Worm (Caenorhabditis elegans) whole organism, early embryonic: ENCODE measurements around the gene eppl-1.

Experiments
- F13C5.2 ChIP-seq: sonication (generic microtip); optimal IDR thresholded peaks from 2 replicates; lab custom pipeline; 2017; ENCODE audit warnings: mild to moderate bottlenecking, missing genetic modification characterization, inconsistent platforms, missing compliant biosample characterization
- aly-1 ChIP-seq: sonication (generic microtip); optimal IDR thresholded peaks from 2 replicates; lab custom pipeline; 2016; ENCODE audit warnings: missing genetic modification characterization, missing compliant biosample characterization
- ama-1 ChIP-seq: fragments of 150-350 bp; optimal IDR thresholded peaks from 2 replicates; lab custom pipeline; 2014
- ceh-36 ChIP-seq: sonication (generic microtip); optimal IDR thresholded peaks from 2 replicates; lab custom pipeline; 2016; ENCODE audit warnings: missing genetic modification characterization, inconsistent platforms, missing compliant biosample characterization
- flt-1 ChIP-seq: fragments of 200-800 bp; sonication (Bioruptor generic); IDR thresholded peaks from 2 replicates; pipeline ENCODE4 v1.3.6; 2022; ENCODE audit warnings: missing genetic modification characterization, missing compliant biosample characterization
- hmbx-1 ChIP-seq: sonication (generic microtip); optimal IDR thresholded peaks from 2 replicates; lab custom pipeline; 2016; ENCODE audit warnings: mild to moderate bottlenecking, missing genetic modification characterization, missing compliant biosample characterization
- hmg-4 ChIP-seq: fragments of 200-800 bp; sonication (Bioruptor generic); optimal IDR thresholded peaks from 2 replicates; lab custom pipeline; 2018; ENCODE audit warnings: mild to moderate bottlenecking, missing genetic modification characterization, missing compliant biosample characterization
- hnd-1 ChIP-seq: sonication (generic microtip); optimal IDR thresholded peaks from 2 replicates; lab custom pipeline; 2016; ENCODE audit warnings: missing genetic modification characterization, missing compliant biosample characterization
- sea-1 ChIP-seq: fragments of 200-800 bp; sonication (Bioruptor generic); conservative IDR thresholded peaks from 2 replicates; pipeline ENCODE4 v1.3.6; 2022; ENCODE audit warnings: missing genetic modification characterization, missing compliant biosample characterization
- tra-4 ChIP-seq: sonication (generic microtip); optimal IDR thresholded peaks from 2 replicates; lab custom pipeline; 2017; ENCODE audit warnings: missing genetic modification characterization, missing compliant biosample characterization

DNA sequence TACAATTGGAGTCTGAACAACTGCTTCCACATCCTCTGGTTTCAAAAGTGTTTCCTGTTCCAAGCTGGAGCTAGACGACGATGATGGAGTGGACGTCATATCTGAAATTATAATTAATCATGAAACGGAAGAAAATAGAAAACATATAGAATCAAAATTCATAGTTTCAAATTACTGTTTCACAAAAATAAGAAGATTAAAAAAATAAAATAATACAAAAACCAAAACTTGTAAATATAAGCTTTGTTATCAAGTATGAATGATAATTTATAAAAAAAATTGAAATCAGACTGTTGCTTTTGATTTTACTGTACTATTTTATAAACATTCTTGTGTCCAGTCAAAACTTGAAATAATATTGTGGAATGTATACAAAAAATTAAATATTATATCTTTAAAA is 12.2 kb upstream of the eppl-1 start, which contains the start of gene str-176:
- TF ChIP-seq flt-1 (GFP tag; lab: Robert Waterston, UW), result no peak
- TF ChIP-seq aly-1 (tag; lab: Kevin White, UChicago), result no peak
- TF ChIP-seq ama-1 (lab: Kevin White, UChicago), result no peak
- no peak for TF ChIP-seq hnd-1 (tag; lab: Kevin White, UChicago)
- TF ChIP-seq tra-4 (tag; lab: Kevin White, UChicago), result no peak
- TF ChIP-seq F13C5.2, result no peak
- TF ChIP-seq ceh-36 (tag; lab: Kevin White, UChicago), result no peak
- TF ChIP-seq hmbx-1 (tag; lab: Kevin White, UChicago), result no peak
- no peak for TF ChIP-seq hmg-4 (GFP tag; lab: Kevin White, UChicago)
- no peak for TF ChIP-seq sea-1 (GFP tag; lab: Robert Waterston, UW)
